Worm (Caenorhabditis elegans) whole organism, L3 larva: ENCODE measurements around the gene pph-5.

Experiments
- ZK546.5 ChIP-seq: sonication (generic microtip); optimal IDR thresholded peaks from 2 replicates; lab custom pipeline; 2017; ENCODE audit warnings: missing biosample characterization, missing genetic modification characterization
- aly-2 ChIP-seq: fragments of 150-350 bp; optimal IDR thresholded peaks from 2 replicates; lab custom pipeline; 2014; ENCODE audit warnings: missing biosample characterization, missing genetic modification characterization
- ceh-82 ChIP-seq: fragments of 150-350 bp; optimal IDR thresholded peaks from 2 replicates; lab custom pipeline; 2014; ENCODE audit warnings: missing biosample characterization, missing genetic modification characterization
- ceh-9 ChIP-seq: sonication (generic microtip); optimal IDR thresholded peaks from 2 replicates; lab custom pipeline; 2018; ENCODE audit warnings: missing biosample characterization, missing genetic modification characterization
- daf-12 ChIP-seq: fragments of 150-350 bp; optimal IDR thresholded peaks from 2 replicates; lab custom pipeline; 2014; ENCODE audit warnings: missing biosample characterization, missing genetic modification reagents, missing genetic modification characterization
- elt-1 ChIP-seq: fragments of 150-350 bp; optimal IDR thresholded peaks from 2 replicates; lab custom pipeline; 2014; ENCODE audit warnings: missing biosample characterization, missing genetic modification characterization
- elt-3 ChIP-seq, 3 experiments: fragments of 150-350 bp in 1 of 3; sonication (generic microtip) in 2 of 3; optimal IDR thresholded peaks; 2 replicates in 2 of 3; 4 replicates in 1 of 3; lab custom pipeline; 2014 to 2017; ENCODE audit warnings: missing biosample characterization in 3 of 3, missing genetic modification characterization in 3 of 3
- fkh-10 ChIP-seq: sonication (generic microtip); optimal IDR thresholded peaks from 2 replicates; lab custom pipeline; 2017; ENCODE audit warnings: missing biosample characterization, missing genetic modification reagents, missing genetic modification characterization
- fos-1 ChIP-seq: fragments of 150-350 bp; optimal IDR thresholded peaks from 2 replicates; lab custom pipeline; 2014; ENCODE audit warnings: missing biosample characterization, missing genetic modification characterization
- lin-39 ChIP-seq: fragments of 150-350 bp; optimal IDR thresholded peaks from 2 replicates; lab custom pipeline; 2018; ENCODE audit warnings: missing biosample characterization, missing genetic modification reagents, missing genetic modification characterization
- lsy-12 ChIP-seq: sonication (generic microtip); optimal IDR thresholded peaks from 2 replicates; lab custom pipeline; 2016; ENCODE audit warnings: mild to moderate bottlenecking, missing genetic modification characterization, missing compliant biosample characterization
- mdl-1 ChIP-seq: fragments of 150-350 bp; optimal IDR thresholded peaks from 2 replicates; lab custom pipeline; 2014; ENCODE audit warnings: missing biosample characterization, missing genetic modification characterization
- mml-1 ChIP-seq: fragments of 150-350 bp; sonication (generic microtip); optimal IDR thresholded peaks from 3 replicates; lab custom pipeline; 2014; ENCODE audit warnings: missing biosample characterization, missing genetic modification characterization
- nfya-1 ChIP-seq: sonication (generic microtip); optimal IDR thresholded peaks from 2 replicates; lab custom pipeline; 2017; ENCODE audit warnings: missing genetic modification characterization, mild to moderate bottlenecking, missing compliant biosample characterization, antibody characterized with exemption, moderate library complexity; ENCODE audit not compliant: insufficient read depth
- nhr-11 ChIP-seq: fragments of 150-350 bp; optimal IDR thresholded peaks from 2 replicates; lab custom pipeline; 2014; ENCODE audit warnings: missing biosample characterization, missing genetic modification characterization
- nhr-23 ChIP-seq: fragments of 150-350 bp; optimal IDR thresholded peaks from 2 replicates; lab custom pipeline; 2014; ENCODE audit warnings: missing biosample characterization, missing genetic modification reagents, missing genetic modification characterization
- nhr-237 ChIP-seq: fragments of 150-350 bp; optimal IDR thresholded peaks from 2 replicates; lab custom pipeline; 2014; ENCODE audit warnings: missing biosample characterization, missing genetic modification characterization
- nhr-25 ChIP-seq: sonication (generic microtip); optimal IDR thresholded peaks from 2 replicates; lab custom pipeline; 2017; ENCODE audit warnings: missing biosample characterization, missing genetic modification characterization
- nhr-28 ChIP-seq: fragments of 150-350 bp; optimal IDR thresholded peaks from 2 replicates; lab custom pipeline; 2014; ENCODE audit warnings: missing biosample characterization, missing genetic modification characterization
- pqm-1 ChIP-seq: fragments of 150-350 bp; optimal IDR thresholded peaks from 2 replicates; lab custom pipeline; 2017; ENCODE audit warnings: missing biosample characterization, missing genetic modification characterization, inconsistent platforms
- sea-2 ChIP-seq: fragments of 150-350 bp; sonication (generic microtip); optimal IDR thresholded peaks from 4 replicates; lab custom pipeline; 2014; ENCODE audit warnings: missing biosample characterization, missing genetic modification reagents, missing genetic modification characterization
- skn-1 ChIP-seq: fragments of 150-350 bp; optimal IDR thresholded peaks from 2 replicates; lab custom pipeline; 2014; ENCODE audit warnings: missing biosample characterization, missing genetic modification characterization
- unc-39 ChIP-seq: sonication (generic microtip); optimal IDR thresholded peaks from 4 replicates; lab custom pipeline; 2017; ENCODE audit warnings: missing biosample characterization, missing genetic modification characterization
- unc-62 ChIP-seq: fragments of 150-350 bp; sonication (generic microtip); optimal IDR thresholded peaks from 4 replicates; lab custom pipeline; 2014; ENCODE audit warnings: missing biosample characterization, missing genetic modification reagents, missing genetic modification characterization
- ztf-11 ChIP-seq: fragments of 150-350 bp; optimal IDR thresholded peaks from 2 replicates; lab custom pipeline; 2014; ENCODE audit warnings: missing biosample characterization, missing genetic modification characterization

Gene pph-5

ce11 chrV:19233469-19233868 is 43.1 kb downstream of the pph-5 start, which contains the start of gene fbxb-116:
Gene fbxb-116, plus strand, starts transcription at chrV:19233769.
- TF ChIP-seq ztf-11 (tag; lab: Kevin White, UChicago), result no peak
- TF ChIP-seq mdl-1 (tag; lab: Kevin White, UChicago), result no peak
- TF ChIP-seq nhr-28 (tag; lab: Kevin White, UChicago), result no peak

DNA sequence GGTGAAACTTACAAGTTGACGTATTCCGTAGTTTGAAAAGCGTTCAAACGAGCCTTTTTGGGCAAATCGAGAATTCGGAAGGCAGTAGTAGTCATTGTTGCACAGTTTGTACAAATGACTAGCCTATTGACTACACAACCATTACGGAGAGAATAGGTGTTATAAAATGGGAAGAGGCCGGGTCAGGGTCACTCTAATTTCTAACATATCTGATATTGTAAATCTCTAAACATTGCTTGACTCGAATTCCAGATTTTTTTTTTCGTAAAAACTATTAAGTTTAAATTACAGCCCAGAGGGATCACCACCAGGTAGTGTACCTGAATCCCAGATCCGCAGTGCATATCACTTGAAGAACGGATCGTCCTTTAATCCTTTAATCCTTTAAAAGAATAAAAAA is 46.9 kb downstream of the pph-5 start, which contains the start of gene fbxb-2:
Gene fbxb-2 (minus strand): TSS at position 101 of the 400 bp plus-strand sequence.
- no peak for TF ChIP-seq lsy-12 (tag; lab: Kevin White, UChicago)
- no peak for TF ChIP-seq elt-3 (tag; optimal IDR thresholded peaks at IDR 0.05; lab: Kevin White, UChicago)
- TF ChIP-seq nhr-25, result no peak
- no peak for TF ChIP-seq nfya-1 (tag; lab: Kevin White, UChicago)
- TF ChIP-seq nhr-11 (tag; lab: Kevin White, UChicago), result no peak
- no peak for TF ChIP-seq aly-2 (tag; lab: Kevin White, UChicago)
- TF ChIP-seq unc-39 (tag; lab: Kevin White, UChicago), result no peak
- no peak for TF ChIP-seq nhr-237
- no peak for TF ChIP-seq mml-1 (tag; lab: Kevin White, UChicago)
- no peak for TF ChIP-seq unc-62 (GFP tag; lab: Kevin White, UChicago)
- no peak for TF ChIP-seq nhr-23 (tag; lab: Kevin White, UChicago)
- no peak for TF ChIP-seq ceh-9 (tag; lab: Kevin White, UChicago)
- TF ChIP-seq pqm-1, result no peak
- no peak for TF ChIP-seq elt-1 (tag; lab: Kevin White, UChicago)
- TF ChIP-seq skn-1 (tag; lab: Kevin White, UChicago), result no peak
- TF ChIP-seq lin-39 (tag; lab: Kevin White, UChicago), result no peak
- no peak for TF ChIP-seq ZK546.5
- TF ChIP-seq fkh-10 (GFP tag; lab: Kevin White, UChicago), result no peak
- TF ChIP-seq sea-2 (GFP tag; lab: Kevin White, UChicago), result no peak

DNA sequence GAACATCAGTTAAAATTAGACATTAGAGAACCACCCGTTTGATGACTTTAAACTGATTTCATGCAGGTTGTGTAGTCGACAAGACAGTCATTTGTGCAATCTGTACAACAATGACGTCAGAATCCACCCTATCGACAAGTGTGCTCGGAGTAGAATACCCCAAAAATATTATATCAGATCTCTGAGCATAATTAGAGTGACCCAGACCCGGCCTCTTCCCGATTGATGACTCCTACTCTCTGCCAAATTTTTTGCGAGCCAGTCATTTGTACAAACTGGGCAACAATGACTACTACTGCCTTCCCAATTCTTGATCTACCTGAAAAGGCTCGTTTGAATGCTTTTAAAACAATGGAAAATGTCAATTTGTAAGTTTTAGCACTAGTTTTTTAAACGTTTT is 49.8 kb downstream of the pph-5 start, which contains the start of the genes fbxb-115 and fbxb-1:
Gene fbxb-115 (minus strand): TSS at position 101 of the 400 bp plus-strand sequence.
Gene fbxb-1 (plus strand): TSS at position 226 of the 400 bp plus-strand sequence.
- TF ChIP-seq daf-12 (tag; lab: Kevin White, UChicago) (no peak), ztf-11 (tag; lab: Kevin White, UChicago) (no peak), fos-1 (tag; lab: Kevin White, UChicago) (no peak), ceh-82 (tag; lab: Kevin White, UChicago) (no peak), nhr-28 (tag; lab: Kevin White, UChicago) (no peak), mdl-1 (tag; lab: Kevin White, UChicago) (no peak), lin-39 (tag; lab: Kevin White, UChicago) (no peak)
- TF ChIP-seq, all 47 proteins: peak for 0
